Worm (Caenorhabditis elegans) whole organism, early embryonic: ENCODE data around the gene Y73C8B.9.

Source experiments
- B0310.2 ChIP-seq: sonication (generic microtip); optimal IDR thresholded peaks from 2 replicates; lab custom pipeline; 2016; ENCODE audit warnings: mild to moderate bottlenecking, missing genetic modification characterization, missing compliant biosample characterization
- F13C5.2 ChIP-seq: sonication (generic microtip); optimal IDR thresholded peaks from 2 replicates; lab custom pipeline; 2017; ENCODE audit warnings: mild to moderate bottlenecking, missing genetic modification characterization, inconsistent platforms, missing compliant biosample characterization
- aly-1 ChIP-seq: sonication (generic microtip); optimal IDR thresholded peaks from 2 replicates; lab custom pipeline; 2016; ENCODE audit warnings: missing genetic modification characterization, missing compliant biosample characterization
- ama-1 ChIP-seq: fragments of 150-350 bp; optimal IDR thresholded peaks from 2 replicates; lab custom pipeline; 2014
- ceh-13 ChIP-seq: fragments of 200-800 bp; sonication (Bioruptor generic); optimal IDR thresholded peaks from 2 replicates; lab custom pipeline; 2018; ENCODE audit warnings: mild to moderate bottlenecking, missing genetic modification characterization, missing compliant biosample characterization
- ceh-36 ChIP-seq: sonication (generic microtip); optimal IDR thresholded peaks from 2 replicates; lab custom pipeline; 2016; ENCODE audit warnings: missing genetic modification characterization, inconsistent platforms, missing compliant biosample characterization
- ets-7 ChIP-seq: sonication (generic microtip); optimal IDR thresholded peaks from 2 replicates; lab custom pipeline; 2016; ENCODE audit warnings: missing genotype, missing genetic modification characterization, missing compliant biosample characterization
- flt-1 ChIP-seq: fragments of 200-800 bp; sonication (Bioruptor generic); IDR thresholded peaks from 2 replicates; pipeline ENCODE4 v1.3.6; 2022; ENCODE audit warnings: missing genetic modification characterization, missing compliant biosample characterization
- hmbx-1 ChIP-seq: sonication (generic microtip); optimal IDR thresholded peaks from 2 replicates; lab custom pipeline; 2016; ENCODE audit warnings: mild to moderate bottlenecking, missing genetic modification characterization, missing compliant biosample characterization
- hmg-4 ChIP-seq: fragments of 200-800 bp; sonication (Bioruptor generic); optimal IDR thresholded peaks from 2 replicates; lab custom pipeline; 2018; ENCODE audit warnings: mild to moderate bottlenecking, missing genetic modification characterization, missing compliant biosample characterization
- hnd-1 ChIP-seq: sonication (generic microtip); optimal IDR thresholded peaks from 2 replicates; lab custom pipeline; 2016; ENCODE audit warnings: missing genetic modification characterization, missing compliant biosample characterization
- pes-1 ChIP-seq: fragments of 200-800 bp; sonication (Bioruptor generic); IDR thresholded peaks from 2 replicates; pipeline ENCODE4 v1.3.6; 2022; ENCODE audit warnings: missing genetic modification reagents, missing genetic modification characterization, missing compliant biosample characterization
- scrt-1 ChIP-seq: fragments of 200-800 bp; sonication (Bioruptor generic); IDR thresholded peaks from 2 replicates; pipeline ENCODE4 v1.3.6; 2022; ENCODE audit warnings: missing genetic modification characterization, missing compliant biosample characterization
- sea-1 ChIP-seq: fragments of 200-800 bp; sonication (Bioruptor generic); conservative IDR thresholded peaks from 2 replicates; pipeline ENCODE4 v1.3.6; 2022; ENCODE audit warnings: missing genetic modification characterization, missing compliant biosample characterization
- tbx-11 ChIP-seq: fragments of 200-800 bp; sonication (Bioruptor generic); IDR thresholded peaks from 2 replicates; pipeline ENCODE4 v1.3.6; 2022; ENCODE audit warnings: missing genetic modification characterization, missing compliant biosample characterization
- tbx-37 ChIP-seq: fragments of 200-800 bp; sonication (Bioruptor generic); conservative IDR thresholded peaks from 2 replicates; pipeline ENCODE4 v1.3.6; 2022; ENCODE audit warnings: missing genetic modification reagents, missing genetic modification characterization, missing compliant biosample characterization
- tra-4 ChIP-seq: sonication (generic microtip); optimal IDR thresholded peaks from 2 replicates; lab custom pipeline; 2017; ENCODE audit warnings: missing genetic modification characterization, missing compliant biosample characterization

The Y73C8B.9 gene

ce11 chrV:3227373-3227772 is 34.0 kb downstream of the Y73C8B.9 start, which contains the start of gene K08D9.2:
Gene K08D9.2, plus strand, starts transcription at chrV:3227673.
- TF ChIP-seq ceh-13 (no peak), scrt-1 (no peak), tbx-37 (GFP tag; lab: Robert Waterston, UW) (no peak)

DNA sequence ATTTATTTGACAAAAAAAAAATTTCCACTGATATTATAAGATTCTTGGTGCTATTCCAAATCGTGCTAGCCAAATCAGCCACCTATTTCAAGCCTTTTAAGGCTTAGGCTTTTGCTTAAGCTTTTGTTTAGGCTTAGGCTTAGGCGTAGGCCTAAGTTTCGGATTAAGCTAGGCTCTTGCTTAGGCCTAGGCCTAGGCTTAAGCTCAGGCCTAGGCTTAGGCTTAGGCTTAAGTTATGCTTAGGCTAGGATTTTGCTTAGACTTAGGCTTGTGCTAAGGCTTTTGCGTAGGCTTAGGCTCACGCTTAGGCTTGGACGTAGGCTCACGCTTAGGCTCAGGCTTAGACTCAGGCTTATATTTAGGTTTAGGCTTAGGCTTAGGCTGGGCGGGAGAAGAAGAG is 36.8 kb downstream of the Y73C8B.9 start:
- TF ChIP-seq tbx-11 (GFP tag; lab: Robert Waterston, UW) (no peak), ceh-36 (tag; lab: Kevin White, UChicago) (peak; percentile 62)

- no peak for TF ChIP-seq ceh-13
- no peak for TF ChIP-seq tbx-11 (GFP tag; lab: Robert Waterston, UW)
- TF ChIP-seq flt-1, result no peak
- TF ChIP-seq sea-1 (GFP tag; lab: Robert Waterston, UW), result no peak
- no peak for TF ChIP-seq hmg-4 (GFP tag; lab: Kevin White, UChicago)
- TF ChIP-seq F13C5.2 (tag; lab: Kevin White, UChicago), result no peak
- TF ChIP-seq scrt-1, result no peak
- TF ChIP-seq ets-7, result no peak
- no peak for TF ChIP-seq ceh-36 (tag; lab: Kevin White, UChicago)
- no peak for TF ChIP-seq B0310.2 (tag; lab: Kevin White, UChicago)
- TF ChIP-seq hnd-1 (tag; lab: Kevin White, UChicago), result no peak
- TF ChIP-seq tbx-37 (GFP tag; lab: Robert Waterston, UW), result no peak
- TF ChIP-seq tra-4 (tag; lab: Kevin White, UChicago), result no peak
- no peak for TF ChIP-seq pes-1
- no peak for TF ChIP-seq aly-1
- TF ChIP-seq ama-1, result no peak
- TF ChIP-seq hmbx-1 (tag; lab: Kevin White, UChicago), result no peak
Observed at ce11 chrV:3230597-3230996, 37.2 kb downstream of the Y73C8B.9 start, which contains the start of gene K08D9.10. Gene K08D9.10, plus strand, starts transcription at chrV:3230897.

- no peak for TF ChIP-seq sea-1 (GFP tag; lab: Robert Waterston, UW)
- no peak for TF ChIP-seq ama-1
- no peak for TF ChIP-seq aly-1
- no peak for TF ChIP-seq tbx-11 (GFP tag; lab: Robert Waterston, UW)
- no peak for TF ChIP-seq tbx-37 (GFP tag; lab: Robert Waterston, UW)
- TF ChIP-seq tra-4 (tag; lab: Kevin White, UChicago), result no peak
- TF ChIP-seq ets-7, result no peak
- no peak for TF ChIP-seq hnd-1 (tag; lab: Kevin White, UChicago)
- TF ChIP-seq F13C5.2 (tag; lab: Kevin White, UChicago), result no peak
- TF ChIP-seq hmbx-1 (tag; lab: Kevin White, UChicago), result no peak
- TF ChIP-seq ceh-13, result no peak
- no peak for TF ChIP-seq B0310.2 (tag; lab: Kevin White, UChicago)
- TF ChIP-seq scrt-1, result no peak
- no peak for TF ChIP-seq ceh-36 (tag; lab: Kevin White, UChicago)
- no peak for TF ChIP-seq pes-1
- TF ChIP-seq hmg-4 (GFP tag; lab: Kevin White, UChicago), result no peak
Observed at ce11 chrV:3234887-3235286, 41.5 kb downstream of the Y73C8B.9 start, which contains the start of gene K08D9.6. Gene K08D9.6, minus strand, starts transcription at chrV:3234987.

DNA sequence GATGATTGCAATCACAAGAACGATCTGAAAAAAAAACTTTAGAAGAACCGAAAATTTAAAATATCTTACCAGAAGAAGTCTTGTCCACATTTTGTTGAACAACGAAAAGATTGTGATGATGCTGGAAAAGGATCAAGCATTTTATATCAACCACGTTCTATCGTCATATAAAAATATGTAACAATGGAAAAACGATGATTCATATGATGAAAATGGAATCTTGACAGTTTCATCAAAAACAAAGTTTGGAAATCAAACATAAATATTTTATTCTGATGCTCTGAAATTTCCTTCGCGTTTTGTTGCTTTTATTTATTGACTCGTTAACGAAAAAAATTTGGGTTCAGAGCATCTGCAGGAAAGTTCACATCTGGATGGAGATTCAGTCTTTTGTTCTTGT is 43.3 kb downstream of the Y73C8B.9 start, which contains the start of the genes K08D9.9 and str-16:
Gene K08D9.9 (minus strand): TSS at position 101 of the 400 bp plus-strand sequence.
Gene str-16 (plus strand): TSS at position 266 of the 400 bp plus-strand sequence.
- no peak for TF ChIP-seq tra-4 (tag; lab: Kevin White, UChicago)
- no peak for TF ChIP-seq tbx-11 (GFP tag; lab: Robert Waterston, UW)
- no peak for TF ChIP-seq ets-7
- no peak for TF ChIP-seq B0310.2 (tag; lab: Kevin White, UChicago)
- no peak for TF ChIP-seq scrt-1
- no peak for TF ChIP-seq ama-1
- TF ChIP-seq hmbx-1 (tag; lab: Kevin White, UChicago), result no peak
- TF ChIP-seq ceh-13, result no peak

DNA sequence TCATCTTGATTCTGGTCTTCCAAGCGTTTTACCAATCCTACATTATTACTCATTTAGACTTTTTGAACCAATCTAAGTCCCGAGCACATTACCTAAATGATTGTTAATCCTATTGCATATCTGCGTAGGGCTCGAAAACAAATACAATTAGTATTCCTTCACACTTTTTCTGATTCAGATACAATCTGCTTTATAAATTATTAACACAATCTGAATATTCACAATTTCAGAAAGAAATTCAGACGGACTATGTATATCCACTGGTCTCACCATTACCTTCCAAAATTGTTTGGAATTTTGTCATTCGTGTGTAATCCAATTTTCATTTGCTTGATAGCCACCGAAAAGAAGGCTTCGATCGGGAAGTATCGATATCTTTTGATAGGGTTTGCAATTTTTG is 47.8 kb downstream of the Y73C8B.9 start, which contains the start of gene srj-11:
Gene srj-11 (plus strand): TSS at position 250 of the 400 bp plus-strand sequence.
- TF ChIP-seq hmbx-1 (tag; lab: Kevin White, UChicago) (no peak), tra-4 (tag; lab: Kevin White, UChicago) (no peak), hmg-4 (GFP tag; lab: Kevin White, UChicago) (no peak), ceh-36 (tag; lab: Kevin White, UChicago) (no peak), ceh-13 (no peak), pes-1 (no peak), tbx-11 (GFP tag; lab: Robert Waterston, UW) (no peak), scrt-1 (no peak)

- TF ChIP-seq ets-7 (no peak), tra-4 (tag; lab: Kevin White, UChicago) (no peak), aly-1 (no peak), hmg-4 (GFP tag; lab: Kevin White, UChicago) (no peak), tbx-11 (GFP tag; lab: Robert Waterston, UW) (no peak), ama-1 (no peak), ceh-13 (no peak), flt-1 (no peak), pes-1 (no peak), scrt-1 (no peak), ceh-36 (tag; lab: Kevin White, UChicago) (no peak), sea-1 (GFP tag; lab: Robert Waterston, UW) (no peak), B0310.2 (tag; lab: Kevin White, UChicago) (no peak), F13C5.2 (tag; lab: Kevin White, UChicago) (no peak), hmbx-1 (tag; lab: Kevin White, UChicago) (no peak), hnd-1 (tag; lab: Kevin White, UChicago) (no peak), tbx-37 (GFP tag; lab: Robert Waterston, UW) (no peak)
Observed at ce11 chrV:3242984-3243383, 49.6 kb downstream of the Y73C8B.9 start, which contains the start of gene gst-23. Gene gst-23, plus strand, starts transcription at chrV:3243284.
